ENCODE assay signal across 4 fruit fly cellular contexts in genomic region chr3L:10772527-10773184, dm6.
TF ChIP-seq lines count a peak whose summit lies in the region.

No protein-coding gene starts in this region.

- TF ChIP-seq CTCF in whole organism, embryonic (GFP tag; optimal IDR thresholded peaks at IDR 0.05; lab: Kevin White, UChicago) = no peak

TF ChIP-seq in whole organism, embryonic, 481 proteins besides CTCF, POLR2A, EP300 and RAD21 (continues in another document):
- TF ChIP-seq TFAM (GFP tag; optimal IDR thresholded peaks at IDR 0.05; lab: Kevin White, UChicago) = no peak
- no peak for TF ChIP-seq CG12236 (GFP tag; optimal IDR thresholded peaks at IDR 0.05; lab: Kevin White, UChicago)
- TF ChIP-seq CG14667 (GFP tag; IDR thresholded peaks at IDR 0.05; lab: Robert Waterston, UW) = 0 out of 2 replicates have a peak, but pooled peaks have one; percentile 34
- TF ChIP-seq CG1647 (GFP tag; optimal IDR thresholded peaks at IDR 0.05; lab: Kevin White, UChicago) = no peak
- no peak for TF ChIP-seq CG12744 (GFP tag; optimal IDR thresholded peaks at IDR 0.05; lab: Kevin White, UChicago)
- TF ChIP-seq Lim3 (GFP tag; IDR thresholded peaks at IDR 0.05; lab: Robert Waterston, UW) = no peak
- TF ChIP-seq CG31365 (tag; optimal IDR thresholded peaks at IDR 0.05; lab: Kevin White, UChicago) = no peak
- peak; percentile 75 for TF ChIP-seq CG30403 (GFP tag; optimal IDR thresholded peaks at IDR 0.05; lab: Kevin White, UChicago)
- TF ChIP-seq CG10209 (GFP tag; optimal IDR thresholded peaks at IDR 0.05; lab: Kevin White, UChicago) = peak; percentile 61
- TF ChIP-seq Hr78 (GFP tag; optimal IDR thresholded peaks at IDR 0.05; lab: Kevin White, UChicago) = peak in 1 of 2 experiments; percentile 25
- no peak for TF ChIP-seq BEAF-32 (GFP tag; optimal IDR thresholded peaks at IDR 0.05; lab: Kevin White, UChicago)
- TF ChIP-seq Nf-YB (GFP tag; optimal IDR thresholded peaks at IDR 0.05; lab: Kevin White, UChicago) = peak; percentile 63
- peak; percentile 44 for TF ChIP-seq sqz (GFP tag; optimal IDR thresholded peaks at IDR 0.05; lab: Kevin White, UChicago)
- TF ChIP-seq Myb (GFP tag; optimal IDR thresholded peaks at IDR 0.05; lab: Kevin White, UChicago) = no peak
- TF ChIP-seq al (GFP tag; IDR thresholded peaks at IDR 0.05; lab: Robert Waterston, UW) = no peak
- peak; percentile 6 for TF ChIP-seq CG9817 (tag; optimal IDR thresholded peaks at IDR 0.05; lab: Kevin White, UChicago)
- no peak for TF ChIP-seq Scr (GFP tag; IDR thresholded peaks at IDR 0.05; lab: Robert Waterston, UW; ENCODE audit: partially characterized antibody)
- no peak for TF ChIP-seq amos (GFP tag; IDR thresholded peaks at IDR 0.05; lab: Robert Waterston, UW; ENCODE audit: partially characterized antibody)
- TF ChIP-seq dmrt11E (tag; optimal IDR thresholded peaks at IDR 0.05; lab: Kevin White, UChicago) = peak; percentile 95
- TF ChIP-seq ash1 (GFP tag; optimal IDR thresholded peaks at IDR 0.05; lab: Kevin White, UChicago) = no peak
- no peak for TF ChIP-seq Elba2 (GFP tag; optimal IDR thresholded peaks at IDR 0.05; lab: Kevin White, UChicago)
- no peak for TF ChIP-seq CG18476 (GFP tag; optimal IDR thresholded peaks at IDR 0.05; lab: Kevin White, UChicago)

TF ChIP-seq in whole organism, prepupa, 60 proteins besides CTCF, POLR2A, EP300 and RAD21 (continues in another document):
- TF ChIP-seq CG4318 (GFP tag; optimal IDR thresholded peaks at IDR 0.05; lab: Kevin White, UChicago) (peak; percentile 30), CG6792 (GFP tag; optimal IDR thresholded peaks at IDR 0.05; lab: Kevin White, UChicago) (peak; percentile 60), Hr4 (GFP tag; optimal IDR thresholded peaks at IDR 0.05; lab: Kevin White, UChicago) (peak; percentile 12), salr (GFP tag; optimal IDR thresholded peaks at IDR 0.05; lab: Kevin White, UChicago) (peak in 1 of 2 experiments; percentile 52), lz (GFP tag; optimal IDR thresholded peaks at IDR 0.05; lab: Kevin White, UChicago) (peak; percentile 45), Eip93F (GFP tag; optimal IDR thresholded peaks at IDR 0.05; lab: Kevin White, UChicago) (no peak), eg (GFP tag; IDR thresholded peaks at IDR 0.05; lab: Robert Waterston, UW) (0 out of 3 replicates have a peak, but pooled peaks have one; percentile 39), CG8632 (GFP tag; optimal IDR thresholded peaks at IDR 0.05; lab: Kevin White, UChicago) (peak; percentile 29), Blimp-1 (GFP tag; optimal IDR thresholded peaks at IDR 0.05; lab: Kevin White, UChicago) (no peak), Ets96B (tag; optimal IDR thresholded peaks at IDR 0.05; lab: Kevin White, UChicago) (peak; percentile 47), CG6854 (GFP tag; optimal IDR thresholded peaks at IDR 0.05; lab: Kevin White, UChicago) (peak; percentile 31), CG3919 (GFP tag; optimal IDR thresholded peaks at IDR 0.05; lab: Kevin White, UChicago) (peak; percentile 50), CG32006 (GFP tag; optimal IDR thresholded peaks at IDR 0.05; lab: Kevin White, UChicago) (peak; percentile 66), CG8119 (GFP tag; IDR thresholded peaks at IDR 0.05; lab: Robert Waterston, UW) (peak; percentile 70; the same call in 2 of the 3 replicates), Lpt (GFP tag; optimal IDR thresholded peaks at IDR 0.05; lab: Kevin White, UChicago) (peak; percentile 10), Eip78C (GFP tag; lab: Kevin White, UChicago) (peak; percentile 90), Sox15 (GFP tag; optimal IDR thresholded peaks at IDR 0.05; lab: Kevin White, UChicago) (no peak), achi (GFP tag; optimal IDR thresholded peaks at IDR 0.05; lab: Kevin White, UChicago) (peak; percentile 51), vri (GFP tag; optimal IDR thresholded peaks at IDR 0.05; lab: Kevin White, UChicago) (peak; percentile 47), spab (GFP tag; optimal IDR thresholded peaks at IDR 0.05; lab: Kevin White, UChicago) (peak; percentile 11), esn (GFP tag; optimal IDR thresholded peaks at IDR 0.05; lab: Kevin White, UChicago) (peak; percentile 72), Met (GFP tag; optimal IDR thresholded peaks at IDR 0.05; lab: Kevin White, UChicago) (peak; percentile 56), CG6163 (GFP tag; IDR thresholded peaks at IDR 0.05; lab: Robert Waterston, UW) (0 out of 3 replicates have a peak, but pooled peaks have one; percentile 53)

TF ChIP-seq in whole organism, pupa, 21 proteins besides CTCF, POLR2A, EP300 and RAD21:
- no peak for TF ChIP-seq gl (tag; optimal IDR thresholded peaks at IDR 0.05; lab: Kevin White, UChicago)
- TF ChIP-seq CG34367 (tag; optimal IDR thresholded peaks at IDR 0.05; lab: Kevin White, UChicago) = peak; percentile 14
- no peak for TF ChIP-seq CG4496 (GFP tag; IDR thresholded peaks at IDR 0.05; lab: Robert Waterston, UW)
- peak; percentile 48 for TF ChIP-seq CG9948 (tag; optimal IDR thresholded peaks at IDR 0.05; lab: Kevin White, UChicago)
- TF ChIP-seq Pif1A (GFP tag; optimal IDR thresholded peaks at IDR 0.05; lab: Kevin White, UChicago) = no peak
- TF ChIP-seq CG15710 (tag; optimal IDR thresholded peaks at IDR 0.05; lab: Kevin White, UChicago) = peak; percentile 28
- peak; percentile 56 for TF ChIP-seq CG8159 (tag; optimal IDR thresholded peaks at IDR 0.05; lab: Kevin White, UChicago)
- no peak for TF ChIP-seq CG32121 (GFP tag; IDR thresholded peaks at IDR 0.05; lab: Robert Waterston, UW)
- TF ChIP-seq Pif1B (GFP tag; optimal IDR thresholded peaks at IDR 0.05; lab: Kevin White, UChicago) = peak; percentile 16
- TF ChIP-seq CG10348 (GFP tag; IDR thresholded peaks at IDR 0.05; lab: Robert Waterston, UW) = no peak
- peak; percentile 57 for TF ChIP-seq CG14655 (GFP tag; optimal IDR thresholded peaks at IDR 0.05; lab: Kevin White, UChicago)
- TF ChIP-seq fd96Ca (GFP tag; IDR thresholded peaks at IDR 0.05; lab: Robert Waterston, UW) = 0 out of 3 replicates have a peak, but pooled peaks have one; percentile 13
- peak; percentile 2 for TF ChIP-seq CG13204 (GFP tag; optimal IDR thresholded peaks at IDR 0.05; lab: Kevin White, UChicago)
- TF ChIP-seq Ets98B (GFP tag; IDR thresholded peaks at IDR 0.05; lab: Robert Waterston, UW) = no peak
- TF ChIP-seq CG8301 (tag; optimal IDR thresholded peaks at IDR 0.05; lab: Kevin White, UChicago) = peak; percentile 41
- TF ChIP-seq EcR (GFP tag; optimal IDR thresholded peaks at IDR 0.05; lab: Kevin White, UChicago) = no peak
- TF ChIP-seq CG17806 (tag; optimal IDR thresholded peaks at IDR 0.05; lab: Kevin White, UChicago) = peak; percentile 47
- peak; percentile 51 for TF ChIP-seq Snoo (tag; optimal IDR thresholded peaks at IDR 0.05; lab: Kevin White, UChicago)
- peak; percentile 35 for TF ChIP-seq D1 (tag; optimal IDR thresholded peaks at IDR 0.05; lab: Kevin White, UChicago)
- 0 out of 2 replicates have a peak, but pooled peaks have one; percentile 13 for TF ChIP-seq CG12605 (GFP tag; IDR thresholded peaks at IDR 0.05; lab: Robert Waterston, UW)
- TF ChIP-seq rn (GFP tag; IDR thresholded peaks at IDR 0.05; lab: Robert Waterston, UW) = no peak

TF ChIP-seq in whole organism, wandering third instar larva, 38 proteins besides CTCF, POLR2A, EP300 and RAD21 (continues in another document):
- TF ChIP-seq Sp1 (GFP tag; optimal IDR thresholded peaks at IDR 0.05; lab: Kevin White, UChicago) = peak; percentile 73
- no peak for TF ChIP-seq CG32264 (GFP tag; optimal IDR thresholded peaks at IDR 0.05; lab: Kevin White, UChicago)
- TF ChIP-seq foxo (GFP tag; optimal IDR thresholded peaks at IDR 0.05; lab: Kevin White, UChicago) = peak in 1 of 2 experiments; percentile 74
- TF ChIP-seq dmrt93B (GFP tag; optimal IDR thresholded peaks at IDR 0.05; lab: Kevin White, UChicago) = no peak
- no peak for TF ChIP-seq woc (GFP tag; optimal IDR thresholded peaks at IDR 0.05; lab: Kevin White, UChicago)
- TF ChIP-seq Vsx2 (GFP tag; optimal IDR thresholded peaks at IDR 0.05; lab: Kevin White, UChicago; ENCODE audit: partially characterized antibody) = no peak
- peak; percentile 77 for TF ChIP-seq OdsH (GFP tag; optimal IDR thresholded peaks at IDR 0.05; lab: Kevin White, UChicago)
- peak; percentile 74 for TF ChIP-seq rgr (GFP tag; optimal IDR thresholded peaks at IDR 0.05; lab: Kevin White, UChicago)
- no peak for TF ChIP-seq Jra (GFP tag; optimal IDR thresholded peaks at IDR 0.05; lab: Kevin White, UChicago)
- TF ChIP-seq dl (GFP tag; optimal IDR thresholded peaks at IDR 0.05; lab: Kevin White, UChicago; ENCODE audit: insufficient read depth in 1 of 2, partially characterized antibody in 2 of 2) = peak in 1 of 2 experiments; percentile 4
- TF ChIP-seq CrebA (GFP tag; optimal IDR thresholded peaks at IDR 0.05; lab: Kevin White, UChicago; ENCODE audit: borderline replicate concordance) = no peak
- no peak for TF ChIP-seq Myc (optimal IDR thresholded peaks at IDR 0.05; lab: Kevin White, UChicago)
- no peak for TF ChIP-seq pan (optimal IDR thresholded peaks at IDR 0.05; lab: Kevin White, UChicago)
- TF ChIP-seq sv (GFP tag; optimal IDR thresholded peaks at IDR 0.05; lab: Kevin White, UChicago) = peak; percentile 50
- TF ChIP-seq GATAd (GFP tag; optimal IDR thresholded peaks at IDR 0.05; lab: Kevin White, UChicago) = no peak
- no peak for TF ChIP-seq lola (GFP tag; optimal IDR thresholded peaks at IDR 0.05; lab: Kevin White, UChicago)
- TF ChIP-seq h (GFP tag; optimal IDR thresholded peaks at IDR 0.05; lab: Kevin White, UChicago) = peak; percentile 69
- TF ChIP-seq HLH106 (tag; optimal IDR thresholded peaks at IDR 0.05; lab: Kevin White, UChicago) = peak; percentile 72
- no peak for TF ChIP-seq CG9705 (GFP tag; optimal IDR thresholded peaks at IDR 0.05; lab: Kevin White, UChicago)
- TF ChIP-seq dsf (GFP tag; optimal IDR thresholded peaks at IDR 0.05; lab: Kevin White, UChicago; ENCODE audit: borderline replicate concordance) = no peak
- peak; percentile 12 for TF ChIP-seq tai (GFP tag; optimal IDR thresholded peaks at IDR 0.05; lab: Kevin White, UChicago)
- no peak for TF ChIP-seq Abd-B (GFP tag; optimal IDR thresholded peaks at IDR 0.05; lab: Kevin White, UChicago)
- no peak for TF ChIP-seq N (GFP tag; optimal IDR thresholded peaks at IDR 0.05; lab: Kevin White, UChicago)
- no peak for TF ChIP-seq Hnf4 (GFP tag; optimal IDR thresholded peaks at IDR 0.05; lab: Kevin White, UChicago)
- no peak for TF ChIP-seq jim (GFP tag; optimal IDR thresholded peaks at IDR 0.05; lab: Kevin White, UChicago)
- TF ChIP-seq fru (GFP tag; optimal IDR thresholded peaks at IDR 0.05; lab: Kevin White, UChicago) = peak; percentile 45
- TF ChIP-seq Dif (GFP tag; optimal IDR thresholded peaks at IDR 0.05; lab: Kevin White, UChicago; ENCODE audit: partially characterized antibody) = no peak
- TF ChIP-seq Hr78 (GFP tag; optimal IDR thresholded peaks at IDR 0.05; lab: Kevin White, UChicago) = no peak
- peak; percentile 74 for TF ChIP-seq brk (GFP tag; optimal IDR thresholded peaks at IDR 0.05; lab: Kevin White, UChicago)
- TF ChIP-seq Hr83 (GFP tag; optimal IDR thresholded peaks at IDR 0.05; lab: Kevin White, UChicago; ENCODE audit: poor library complexity, severe bottlenecking) = no peak
- no peak for TF ChIP-seq Dfd (GFP tag; optimal IDR thresholded peaks at IDR 0.05; lab: Kevin White, UChicago)
- peak; percentile 74 for TF ChIP-seq psq (GFP tag; optimal IDR thresholded peaks at IDR 0.05; lab: Kevin White, UChicago)

Comparison
In these comparisons a context has a peak if more than half of its experiments do, and no peak if none do; other contexts are left out.
1. Of the 7 proteins assayed by ChIP-seq in both whole organism, embryonic and whole organism, prepupa: peak only in whole organism, embryonic: Blimp-1; only in whole organism, prepupa: CG6854, Hr39 and Lpt; in both: Sox102F; in neither: 2.